Worm (Caenorhabditis elegans) whole organism, L4 larva: Measurements from ENCODE around the gene str-2.
A peak's percentile ranks its signal among the peaks of the same experiment; 100 is the strongest.

Experiments
- D1046.2 ChIP-seq: fragments of 200-800 bp; sonication (Bioruptor generic); IDR thresholded peaks from 2 replicates; pipeline ENCODE4 v1.3.6; 2022; ENCODE audit warnings: missing genetic modification characterization, missing compliant biosample characterization
- F44E2.7 ChIP-seq: fragments of 200-800 bp; sonication (Bioruptor generic); IDR thresholded peaks from 2 replicates; pipeline ENCODE4 v2.1.2; 2022; ENCODE audit warnings: missing genetic modification characterization, missing compliant biosample characterization
- R02D3.7 ChIP-seq: fragments of 150-350 bp; sonication (generic microtip); optimal IDR thresholded peaks from 3 replicates; lab custom pipeline; 2014; ENCODE audit warnings: missing biosample characterization, missing genetic modification characterization
- T20F7.1 ChIP-seq: fragments of 200-800 bp; sonication (Bioruptor generic); optimal IDR thresholded peaks from 2 replicates; lab custom pipeline; 2018; ENCODE audit warnings: mild to moderate bottlenecking, missing genetic modification characterization, missing compliant biosample characterization
- Y5F2A.4 ChIP-seq: fragments of 200-800 bp; sonication (Bioruptor generic); optimal IDR thresholded peaks from 2 replicates; lab custom pipeline; 2018; ENCODE audit warnings: mild to moderate bottlenecking, missing genetic modification characterization, missing compliant biosample characterization
- ZK337.2 ChIP-seq: fragments of 200-800 bp; sonication (Bioruptor generic); IDR thresholded peaks from 2 replicates; pipeline ENCODE4 v1.3.6; 2022; ENCODE audit warnings: missing genetic modification reagents, missing genetic modification characterization, missing compliant biosample characterization
- ceh-32 ChIP-seq: sonication (generic microtip); optimal IDR thresholded peaks from 2 replicates; lab custom pipeline; 2016; ENCODE audit warnings: mild to moderate bottlenecking, missing genetic modification characterization, missing compliant biosample characterization; ENCODE audit not compliant: poor library complexity
- ceh-62 ChIP-seq: sonication (generic microtip); optimal IDR thresholded peaks from 2 replicates; lab custom pipeline; 2017; ENCODE audit warnings: missing biosample characterization, missing genetic modification characterization
- cey-2 ChIP-seq: sonication (generic microtip); optimal IDR thresholded peaks from 3 replicates; lab custom pipeline; 2017; ENCODE audit warnings: missing genetic modification characterization, mild to moderate bottlenecking, missing compliant biosample characterization, antibody characterized with exemption, borderline replicate concordance; ENCODE audit not compliant: insufficient read depth
- ctbp-1 ChIP-seq: fragments of 200-800 bp; sonication (Bioruptor generic); IDR thresholded peaks from 2 replicates; pipeline ENCODE4 v1.3.6; 2022; ENCODE audit warnings: missing genetic modification reagents, missing genetic modification characterization, missing compliant biosample characterization
- daf-16 ChIP-seq, 3 experiments: sonication (generic microtip); optimal IDR thresholded peaks; 2 replicates each; lab custom pipeline; 2016 to 2017; ENCODE audit warnings: missing genetic modification characterization in 3 of 3, missing genetic modification reagents in 3 of 3, mild to moderate bottlenecking in 2 of 3, missing compliant biosample characterization in 2 of 3, missing biosample characterization in 1 of 3, moderate library complexity in 1 of 3
- dmd-6 ChIP-seq: fragments of 200-800 bp; sonication (Bioruptor generic); IDR thresholded peaks from 2 replicates; pipeline ENCODE4 v1.3.6; 2022; ENCODE audit warnings: missing genetic modification reagents, missing genetic modification characterization, missing compliant biosample characterization
- duxl-1 ChIP-seq: sonication (generic microtip); optimal IDR thresholded peaks from 2 replicates; lab custom pipeline; 2016; ENCODE audit warnings: mild to moderate bottlenecking, missing genetic modification characterization, moderate library complexity, missing compliant biosample characterization; ENCODE audit not compliant: poor library complexity
- dve-1 ChIP-seq: sonication (generic microtip); optimal IDR thresholded peaks from 2 replicates; lab custom pipeline; 2017; ENCODE audit warnings: antibody characterized with exemption, mild to moderate bottlenecking, missing genetic modification characterization, missing compliant biosample characterization; ENCODE audit not compliant: insufficient read depth
- hlh-11 ChIP-seq: fragments of 200-800 bp; sonication (Bioruptor generic); optimal IDR thresholded peaks from 2 replicates; lab custom pipeline; 2018; ENCODE audit warnings: mild to moderate bottlenecking, missing genetic modification characterization, missing compliant biosample characterization
- hlh-30 ChIP-seq: sonication (generic microtip); optimal IDR thresholded peaks from 2 replicates; lab custom pipeline; 2017; ENCODE audit warnings: antibody characterized with exemption, mild to moderate bottlenecking, missing genetic modification characterization, missing compliant biosample characterization; ENCODE audit not compliant: insufficient read depth
- hmg-1.1 ChIP-seq: fragments of 200-800 bp; sonication (Bioruptor generic); IDR thresholded peaks from 2 replicates; pipeline ENCODE4 v1.3.6; 2022; ENCODE audit warnings: missing genetic modification reagents, missing genetic modification characterization, missing compliant biosample characterization
- jun-1 ChIP-seq: fragments of 150-350 bp; optimal IDR thresholded peaks from 2 replicates; lab custom pipeline; 2014; ENCODE audit warnings: missing biosample characterization, missing genetic modification reagents, missing genetic modification characterization
- lin-1 ChIP-seq: fragments of 200-800 bp; sonication (Bioruptor generic); IDR thresholded peaks from 2 replicates; pipeline ENCODE4 v1.3.6; 2022; ENCODE audit warnings: missing genetic modification reagents, missing genetic modification characterization, missing compliant biosample characterization
- lin-13 ChIP-seq: fragments of 150-350 bp; optimal IDR thresholded peaks from 2 replicates; lab custom pipeline; 2014; ENCODE audit warnings: missing biosample characterization, missing genetic modification reagents, missing genetic modification characterization
- lin-39 ChIP-seq: fragments of 150-350 bp; optimal IDR thresholded peaks from 2 replicates; lab custom pipeline; 2014; ENCODE audit warnings: missing biosample characterization, missing genetic modification reagents, missing genetic modification characterization
- lir-3 ChIP-seq: sonication (generic microtip); optimal IDR thresholded peaks from 2 replicates; lab custom pipeline; 2016; ENCODE audit warnings: mild to moderate bottlenecking, missing genetic modification characterization, missing compliant biosample characterization
- lsy-2 ChIP-seq, 2 experiments: fragments of 150-350 bp in 1 of 2; sonication (generic microtip) in 1 of 2; optimal IDR thresholded peaks; 2 replicates each; lab custom pipeline; 2014 to 2017; ENCODE audit warnings: missing biosample characterization in 2 of 2, missing genetic modification characterization in 2 of 2
- madf-9 ChIP-seq: fragments of 200-800 bp; sonication (Bioruptor generic); conservative IDR thresholded peaks from 2 replicates; pipeline ENCODE4 v1.3.6; 2022; ENCODE audit warnings: missing genetic modification reagents, missing genetic modification characterization, missing compliant biosample characterization
- mdl-1 ChIP-seq, 2 experiments: fragments of 150-350 bp in 1 of 2; sonication (generic microtip) in 1 of 2; optimal IDR thresholded peaks; 2 replicates each; lab custom pipeline; 2014 to 2017; ENCODE audit warnings: missing biosample characterization in 2 of 2, missing genetic modification characterization in 2 of 2
- mdt-29 ChIP-seq: fragments of 200-800 bp; sonication (Bioruptor generic); IDR thresholded peaks from 2 replicates; pipeline ENCODE4 v1.3.6; 2022; ENCODE audit warnings: missing genetic modification reagents, missing genetic modification characterization, missing compliant biosample characterization
- mxl-3 ChIP-seq: fragments of 200-800 bp; sonication (Bioruptor generic); optimal IDR thresholded peaks from 2 replicates; lab custom pipeline; 2018; ENCODE audit warnings: mild to moderate bottlenecking, missing genetic modification characterization, missing compliant biosample characterization
- nhr-10 ChIP-seq: fragments of 150-350 bp; optimal IDR thresholded peaks from 2 replicates; lab custom pipeline; 2014; ENCODE audit warnings: missing biosample characterization, missing genetic modification characterization
- nhr-102 ChIP-seq: sonication (generic microtip); optimal IDR thresholded peaks from 2 replicates; lab custom pipeline; 2016; ENCODE audit warnings: mild to moderate bottlenecking, missing genetic modification characterization, moderate library complexity, missing compliant biosample characterization
- nhr-111 ChIP-seq: fragments of 200-800 bp; sonication (Bioruptor generic); optimal IDR thresholded peaks from 2 replicates; lab custom pipeline; 2018; ENCODE audit warnings: mild to moderate bottlenecking, missing genetic modification characterization, missing compliant biosample characterization
- nhr-25 ChIP-seq: sonication (generic microtip); optimal IDR thresholded peaks from 2 replicates; lab custom pipeline; 2017; ENCODE audit warnings: missing genetic modification characterization, mild to moderate bottlenecking, missing compliant biosample characterization, antibody characterized with exemption, moderate library complexity, borderline replicate concordance; ENCODE audit not compliant: insufficient read depth
- nhr-28 ChIP-seq: fragments of 150-350 bp; optimal IDR thresholded peaks from 2 replicates; lab custom pipeline; 2014; ENCODE audit warnings: missing biosample characterization, missing genetic modification characterization
- nhr-42 ChIP-seq: fragments of 200-800 bp; sonication (Bioruptor generic); IDR thresholded peaks from 2 replicates; pipeline ENCODE4 v1.3.6; 2022; ENCODE audit warnings: missing genetic modification characterization, missing compliant biosample characterization
- nhr-48 ChIP-seq: sonication (generic microtip); optimal IDR thresholded peaks from 2 replicates; lab custom pipeline; 2016; ENCODE audit warnings: mild to moderate bottlenecking, missing genetic modification characterization, missing compliant biosample characterization
- nhr-77 ChIP-seq: fragments of 150-350 bp; optimal IDR thresholded peaks from 2 replicates; lab custom pipeline; 2014; ENCODE audit warnings: missing biosample characterization, missing genetic modification characterization
- pha-4 ChIP-seq, 2 experiments: fragments of 150-350 bp in 1 of 2; fragments of 200-800 bp in 1 of 2; sonication (Bioruptor generic) in 1 of 2; IDR thresholded peaks in 1 of 2; optimal IDR thresholded peaks in 1 of 2; 2 replicates each; pipeline versions ENCODE4 v1.3.6 to Lab custom; 2014 to 2022; ENCODE audit warnings: missing genetic modification characterization in 2 of 2, missing genetic modification reagents in 2 of 2, missing biosample characterization in 1 of 2, missing compliant biosample characterization in 1 of 2
- php-3 ChIP-seq: fragments of 200-800 bp; sonication (Bioruptor generic); IDR thresholded peaks from 2 replicates; pipeline ENCODE4 v1.3.6; 2022; ENCODE audit warnings: missing genetic modification reagents, missing genetic modification characterization, missing compliant biosample characterization
- sdz-12 ChIP-seq: fragments of 200-800 bp; sonication (Bioruptor generic); optimal IDR thresholded peaks from 2 replicates; lab custom pipeline; 2018; ENCODE audit warnings: mild to moderate bottlenecking, missing genetic modification characterization, missing compliant biosample characterization
- set-16 ChIP-seq: fragments of 200-800 bp; sonication (Bioruptor generic); IDR thresholded peaks from 2 replicates; pipeline ENCODE4 v1.3.6; 2022; ENCODE audit warnings: missing genetic modification reagents, missing genetic modification characterization, missing compliant biosample characterization
- skn-1 ChIP-seq: fragments of 150-350 bp; optimal IDR thresholded peaks from 2 replicates; lab custom pipeline; 2014; ENCODE audit warnings: missing biosample characterization, missing genetic modification characterization
- snpc-4 ChIP-seq: fragments of 150-350 bp; optimal IDR thresholded peaks from 2 replicates; lab custom pipeline; 2014; ENCODE audit warnings: missing biosample characterization, missing genetic modification characterization
- tag-97 ChIP-seq: fragments of 200-800 bp; sonication (Bioruptor generic); IDR thresholded peaks from 2 replicates; pipeline ENCODE4 v1.3.6; 2022; ENCODE audit warnings: missing genetic modification characterization, missing compliant biosample characterization
- unc-130 ChIP-seq: sonication (generic microtip); optimal IDR thresholded peaks from 2 replicates; lab custom pipeline; 2016; ENCODE audit warnings: missing genetic modification reagents, missing genetic modification characterization, missing compliant biosample characterization
- unc-39 ChIP-seq: sonication (generic microtip); optimal IDR thresholded peaks from 2 replicates; lab custom pipeline; 2017; ENCODE audit warnings: missing biosample characterization, missing genetic modification characterization
- unc-62 ChIP-seq, 3 experiments: fragments of 150-350 bp in 1 of 3; sonication (generic microtip); optimal IDR thresholded peaks in 2 of 3; peaks in 1 of 3; 1 replicate in 1 of 3; 2 replicates in 2 of 3; lab custom pipeline; 2014 to 2017; ENCODE audit warnings: missing biosample characterization in 3 of 3, missing genetic modification characterization in 3 of 3, missing genetic modification reagents in 3 of 3, missing genotype in 1 of 3
- vab-7 ChIP-seq: fragments of 200-800 bp; sonication (Bioruptor generic); IDR thresholded peaks from 2 replicates; pipeline ENCODE4 v1.3.6; 2022; ENCODE audit warnings: missing genetic modification reagents, missing genetic modification characterization, missing compliant biosample characterization
- zfp-2 ChIP-seq: sonication (generic microtip); optimal IDR thresholded peaks from 2 replicates; lab custom pipeline; 2016; ENCODE audit warnings: mild to moderate bottlenecking, missing genetic modification characterization, missing compliant biosample characterization

Gene str-2

ce11 chrV:9791332-9791731 is 32.7 kb downstream of the str-2 start, which contains the start of gene lipl-2:
TSS of gene lipl-2 (plus strand) at chrV:9791567.
- peak; percentile 32 for TF ChIP-seq mxl-3 (GFP tag; lab: Kevin White, UChicago)
- no peak for TF ChIP-seq duxl-1 (tag; lab: Kevin White, UChicago)
- TF ChIP-seq ZK337.2 (GFP tag; lab: Robert Waterston, UW) = no peak
- no peak for TF ChIP-seq sdz-12 (GFP tag; lab: Kevin White, UChicago)
- TF ChIP-seq lsy-2 (tag; optimal IDR thresholded peaks at IDR 0.05; lab: Kevin White, UChicago) = no peak
- no peak for TF ChIP-seq cey-2 (tag; lab: Kevin White, UChicago)
- TF ChIP-seq php-3 (GFP tag; lab: Robert Waterston, UW) = peak; percentile 69
- TF ChIP-seq T20F7.1 = peak; percentile 33
- TF ChIP-seq dve-1 (tag; lab: Kevin White, UChicago) = peak; percentile 92
- no peak for TF ChIP-seq vab-7 (GFP tag; lab: Robert Waterston, UW)
- peak; percentile 79 for TF ChIP-seq dmd-6
- no peak for TF ChIP-seq lin-1
- TF ChIP-seq nhr-111 (GFP tag; lab: Kevin White, UChicago) = no peak
- no peak for TF ChIP-seq R02D3.7 (tag; lab: Kevin White, UChicago)
- TF ChIP-seq nhr-42 = peak; percentile 62; the same call in 1 of the 2 replicates
- no peak for TF ChIP-seq daf-16 (GFP tag; optimal IDR thresholded peaks at IDR 0.05; lab: Kevin White, UChicago)
- TF ChIP-seq daf-16 (tag; optimal IDR thresholded peaks at IDR 0.05; lab: Kevin White, UChicago) = peak; percentile 90
- no peak for TF ChIP-seq ctbp-1 (GFP tag; lab: Robert Waterston, UW)
- TF ChIP-seq nhr-102 = peak; percentile 3
- TF ChIP-seq nhr-28 = peak; percentile 92
- no peak for TF ChIP-seq F44E2.7 (GFP tag; lab: Robert Waterston, UW)
- peak; percentile 37 for TF ChIP-seq hlh-30
- TF ChIP-seq nhr-77 (tag; lab: Kevin White, UChicago) = peak; percentile 60
- TF ChIP-seq mdl-1 (tag; optimal IDR thresholded peaks at IDR 0.05; lab: Kevin White, UChicago) = peak in 1 of 2 experiments; percentile 36
- TF ChIP-seq unc-62 (GFP tag; optimal IDR thresholded peaks at IDR 0.05 in 1 of 2; lab: Kevin White, UChicago) = peak in 1 of 2 experiments; percentile 26
- no peak for TF ChIP-seq unc-62 (tag; optimal IDR thresholded peaks at IDR 0.05; lab: Kevin White, UChicago)
- peak; percentile 82 for TF ChIP-seq hlh-11 (tag; lab: Kevin White, UChicago)
- TF ChIP-seq mdt-29 = no peak
- TF ChIP-seq nhr-25 (tag; lab: Kevin White, UChicago) = no peak
- no peak for TF ChIP-seq Y5F2A.4 (GFP tag; lab: Kevin White, UChicago)
- no peak for TF ChIP-seq lin-13 (GFP tag; lab: Kevin White, UChicago)
- TF ChIP-seq unc-39 = no peak
- TF ChIP-seq, all 104 proteins: peak for 14

- TF ChIP-seq madf-9 (GFP tag; lab: Robert Waterston, UW) (peak; percentile 86), tag-97 (GFP tag; lab: Robert Waterston, UW) (no peak), ceh-62 (no peak), D1046.2 (GFP tag; lab: Robert Waterston, UW) (peak; percentile 55; the same call in 1 of the 2 replicates), nhr-48 (tag; lab: Kevin White, UChicago) (peak; percentile 92), lir-3 (no peak), vab-7 (GFP tag; lab: Robert Waterston, UW) (peak; percentile 80), nhr-77 (tag; lab: Kevin White, UChicago) (peak; percentile 97), Y5F2A.4 (GFP tag; lab: Kevin White, UChicago) (no peak), snpc-4 (tag; lab: Kevin White, UChicago) (no peak), zfp-2 (tag; lab: Kevin White, UChicago) (peak; percentile 52), ceh-32 (tag; lab: Kevin White, UChicago) (peak; percentile 44), nhr-10 (peak; percentile 60), mdl-1 (tag; optimal IDR thresholded peaks at IDR 0.05; lab: Kevin White, UChicago) (peak; percentile 75 to 98), jun-1 (tag; lab: Kevin White, UChicago) (peak; percentile 69), skn-1 (tag; lab: Kevin White, UChicago) (peak; percentile 29), hmg-1.1 (GFP tag; lab: Robert Waterston, UW) (peak; percentile 91), unc-130 (GFP tag; lab: Kevin White, UChicago) (no peak), pha-4 (GFP tag; IDR thresholded peaks at IDR 0.05; lab: Robert Waterston, UW) (peak; percentile 84), pha-4 (tag; optimal IDR thresholded peaks at IDR 0.05; lab: Kevin White, UChicago) (peak; percentile 41), lin-39 (tag; lab: Kevin White, UChicago) (no peak), set-16 (no peak; the same call in 1 of the 2 replicates)
Measured at ce11 chrV:9789657-9790261, 34.3 kb downstream of the str-2 start, which contains the start of gene ztf-7. TSS of gene ztf-7 (minus strand) at chrV:9789707.
